Worm (Caenorhabditis elegans): Measurements from ENCODE around the gene ZC412.5.

- TF ChIP-seq scrt-1 (GFP tag; IDR thresholded peaks at IDR 0.05): no peak
- no peak for TF ChIP-seq ama-1 (optimal IDR thresholded peaks at IDR 0.05)
- TF ChIP-seq ceh-36 (tag; optimal IDR thresholded peaks at IDR 0.05): no peak
- no peak for TF ChIP-seq F13C5.2 (tag; optimal IDR thresholded peaks at IDR 0.05)
- no peak for TF ChIP-seq hnd-1 (tag; optimal IDR thresholded peaks at IDR 0.05)
- TF ChIP-seq flt-1 (GFP tag; IDR thresholded peaks at IDR 0.05): no peak
- TF ChIP-seq sea-1 (GFP tag; conservative IDR thresholded peaks at IDR 0.05): no peak
These were observed 22.5 kb upstream of the ZC412.5 start, which contains the start of gene H12D21.6 for ce11 chrV:14897731-14898130.
